Fruit fly (Drosophila melanogaster) whole organism, embryonic: ENCODE data around the gene CG6231.

Experiments
- ATbp ChIP-seq: fragments of 200-800 bp; sonication (Bioruptor generic); optimal IDR thresholded peaks from 2 replicates; lab custom pipeline; 2017; ENCODE audit warnings: missing biosample characterization, mild to moderate bottlenecking, missing genetic modification characterization, missing genetic modification reagents
- Awh ChIP-seq: fragments of 200-800 bp; sonication (Bioruptor generic); IDR thresholded peaks from 2 replicates; pipeline ENCODE4, ENCODE4 v1.3.6; 2022; ENCODE audit warnings: missing biosample characterization, missing genetic modification characterization
- Blimp-1 ChIP-seq: fragments of 200-800 bp; sonication (Bioruptor generic); optimal IDR thresholded peaks from 3 replicates; lab custom pipeline; 2018; ENCODE audit warnings: missing biosample characterization, missing genetic modification characterization, mild to moderate bottlenecking, moderate library complexity, missing genetic modification reagents
- CG10209 ChIP-seq: fragments of 200-800 bp; sonication (Bioruptor generic); optimal IDR thresholded peaks from 3 replicates; lab custom pipeline; 2017; ENCODE audit warnings: missing biosample characterization, mild to moderate bottlenecking, missing genetic modification characterization, missing genetic modification reagents
- CG10543 ChIP-seq: fragments of 200-800 bp; sonication (Bioruptor generic); optimal IDR thresholded peaks from 3 replicates; lab custom pipeline; 2017; ENCODE audit warnings: missing biosample characterization, mild to moderate bottlenecking, missing genetic modification characterization, moderate library complexity
- CG10959 ChIP-seq: fragments of 200-800 bp; sonication (Bioruptor generic); IDR thresholded peaks from 2 replicates; pipeline ENCODE4 v1.3.6; 2022; ENCODE audit warnings: missing biosample characterization, missing genetic modification characterization
- CG11456 ChIP-seq: fragments of 200-800 bp; sonication (Bioruptor generic); IDR thresholded peaks from 3 replicates; pipeline ENCODE4 v1.3.6; 2022; ENCODE audit warnings: missing biosample characterization, missing genetic modification characterization
- CG12071 ChIP-seq: fragments of 200-800 bp; sonication (Bioruptor generic); optimal IDR thresholded peaks from 3 replicates; lab custom pipeline; 2018; ENCODE audit warnings: missing biosample characterization, mild to moderate bottlenecking, missing genetic modification characterization
- CG12219 ChIP-seq: fragments of 200-800 bp; sonication (Bioruptor generic); optimal IDR thresholded peaks from 3 replicates; lab custom pipeline; 2018; ENCODE audit warnings: missing biosample characterization, mild to moderate bottlenecking, missing genetic modification characterization
- CG12769 ChIP-seq: fragments of 200-800 bp; sonication (Bioruptor generic); optimal IDR thresholded peaks from 2 replicates; lab custom pipeline; 2019; ENCODE audit warnings: missing biosample characterization, mild to moderate bottlenecking, missing genetic modification characterization, moderate library complexity
- CG13424 ChIP-seq: fragments of 200-800 bp; sonication (Bioruptor generic); optimal IDR thresholded peaks from 2 replicates; lab custom pipeline; 2019; ENCODE audit warnings: missing biosample characterization, mild to moderate bottlenecking, missing genetic modification characterization, moderate library complexity
- CG15514 ChIP-seq: fragments of 200-800 bp; sonication (Bioruptor generic); optimal IDR thresholded peaks from 3 replicates; lab custom pipeline; 2017; ENCODE audit warnings: missing biosample characterization, missing genetic modification characterization, mild to moderate bottlenecking, moderate library complexity, missing genetic modification reagents
- CG17359 ChIP-seq: fragments of 200-800 bp; sonication (Bioruptor generic); optimal IDR thresholded peaks from 3 replicates; lab custom pipeline; 2018; ENCODE audit warnings: missing biosample characterization, mild to moderate bottlenecking, missing genetic modification characterization, moderate library complexity
- CG2199 ChIP-seq: fragments of 200-800 bp; sonication (Bioruptor generic); IDR thresholded peaks from 3 replicates; pipeline ENCODE4 v1.3.6; 2022; ENCODE audit warnings: missing biosample characterization, missing genetic modification characterization
- CG2875 ChIP-seq: fragments of 200-800 bp; sonication (Bioruptor generic); optimal IDR thresholded peaks from 2 replicates; lab custom pipeline; 2017; ENCODE audit warnings: missing biosample characterization, mild to moderate bottlenecking, missing genetic modification characterization, missing genetic modification reagents
- CG30431 ChIP-seq: fragments of 200-800 bp; sonication (Bioruptor generic); optimal IDR thresholded peaks from 2 replicates; lab custom pipeline; 2017; ENCODE audit warnings: missing biosample characterization, missing genetic modification characterization
- CG34224 ChIP-seq: fragments of 200-800 bp; sonication (Bioruptor generic); IDR thresholded peaks from 3 replicates; pipeline ENCODE4 v1.3.6; 2022; ENCODE audit warnings: missing biosample characterization, missing genetic modification characterization; ENCODE audit not compliant: partially characterized antibody
- CG3726 ChIP-seq: fragments of 200-800 bp; sonication (Bioruptor generic); IDR thresholded peaks from 3 replicates; pipeline ENCODE4, ENCODE4 v1.3.6; 2022; ENCODE audit warnings: missing biosample characterization, missing genetic modification characterization
- CG4617 ChIP-seq: fragments of 200-800 bp; sonication (Bioruptor generic); optimal IDR thresholded peaks from 3 replicates; lab custom pipeline; 2016; ENCODE audit warnings: missing biosample characterization, missing genetic modification characterization, borderline replicate concordance
- CG5180 ChIP-seq: fragments of 200-800 bp; sonication (Bioruptor generic); optimal IDR thresholded peaks from 3 replicates; lab custom pipeline; 2017; ENCODE audit warnings: missing biosample characterization, missing genetic modification characterization, mild to moderate bottlenecking, moderate library complexity, missing genetic modification reagents
- CG6765 ChIP-seq: fragments of 200-800 bp; sonication (Bioruptor generic); optimal IDR thresholded peaks from 3 replicates; lab custom pipeline; 2017; ENCODE audit warnings: missing biosample characterization, mild to moderate bottlenecking, missing genetic modification characterization
- CG6813 ChIP-seq: fragments of 200-800 bp; sonication (Bioruptor generic); optimal IDR thresholded peaks from 2 replicates; lab custom pipeline; 2017; ENCODE audit warnings: missing biosample characterization, missing genetic modification characterization, mild to moderate bottlenecking, moderate library complexity, missing genetic modification reagents
- CG6854 ChIP-seq: fragments of 200-800 bp; sonication (Bioruptor generic); optimal IDR thresholded peaks from 3 replicates; lab custom pipeline; 2017; ENCODE audit warnings: missing biosample characterization, mild to moderate bottlenecking, missing genetic modification characterization
- CG8281 ChIP-seq: fragments of 200-800 bp; sonication (Bioruptor generic); optimal IDR thresholded peaks from 2 replicates; lab custom pipeline; 2018; ENCODE audit warnings: missing biosample characterization, mild to moderate bottlenecking, missing genetic modification characterization, moderate library complexity
- Doc2 ChIP-seq: fragments of 200-800 bp; sonication (Bioruptor generic); IDR thresholded peaks from 2 replicates; pipeline ENCODE4 v1.3.6; 2022; ENCODE audit warnings: missing biosample characterization, missing genetic modification characterization
- H2.0 ChIP-seq: fragments of 200-800 bp; sonication (Bioruptor generic); IDR thresholded peaks from 2 replicates; pipeline ENCODE4 v1.3.6; 2022; ENCODE audit warnings: missing biosample characterization, missing genetic modification characterization
- MTF-1 ChIP-seq: fragments of 200-800 bp; sonication (Bioruptor generic); optimal IDR thresholded peaks from 2 replicates; lab custom pipeline; 2018; ENCODE audit warnings: missing biosample characterization, mild to moderate bottlenecking, missing genetic modification characterization, borderline replicate concordance
- Med ChIP-seq: fragments of 200-800 bp; sonication (Bioruptor generic); peaks from one replicate; lab custom pipeline; 2016; ENCODE audit warnings: missing biosample characterization, missing genetic modification characterization, mild to moderate bottlenecking, inconsistent platforms, moderate library complexity
- Sox100B ChIP-seq: fragments of 200-800 bp; sonication (Bioruptor generic); optimal IDR thresholded peaks from 3 replicates; lab custom pipeline; 2018; ENCODE audit warnings: missing biosample characterization, mild to moderate bottlenecking, missing genetic modification characterization
- Sox102F ChIP-seq: fragments of 200-800 bp; sonication (Bioruptor generic); optimal IDR thresholded peaks from 2 replicates; lab custom pipeline; 2018; ENCODE audit warnings: missing biosample characterization, mild to moderate bottlenecking, missing genetic modification characterization, moderate library complexity
- ara ChIP-seq: fragments of 200-800 bp; sonication (Bioruptor generic); IDR thresholded peaks from 2 replicates; pipeline ENCODE4 v1.3.6; 2022; ENCODE audit warnings: missing biosample characterization, missing genetic modification characterization
- chinmo ChIP-seq: fragments of 200-800 bp; sonication (Bioruptor generic); IDR thresholded peaks from 4 replicates; pipeline ENCODE4 v1.3.6; 2022; ENCODE audit warnings: missing biosample characterization, missing genetic modification characterization; ENCODE audit not compliant: partially characterized antibody
- chn ChIP-seq: fragments of 200-800 bp; sonication (Bioruptor generic); optimal IDR thresholded peaks from 2 replicates; lab custom pipeline; 2016; ENCODE audit warnings: missing biosample characterization, missing genetic modification characterization
- cwo ChIP-seq: fragments of 200-800 bp; sonication (Bioruptor generic); optimal IDR thresholded peaks from 3 replicates; lab custom pipeline; 2017; ENCODE audit warnings: missing biosample characterization, missing genetic modification characterization, mild to moderate bottlenecking, moderate library complexity, missing genetic modification reagents
- dmrt99B ChIP-seq: fragments of 200-800 bp; sonication (Bioruptor generic); optimal IDR thresholded peaks from 2 replicates; lab custom pipeline; 2018; ENCODE audit warnings: missing biosample characterization, mild to moderate bottlenecking, missing genetic modification characterization, moderate library complexity
- eve ChIP-seq, 2 experiments: fragments of >200 bp; optimal IDR thresholded peaks; 2 replicates each; lab custom pipeline; 2017; ENCODE audit warnings: missing biosample characterization in 2 of 2, missing genetic modification characterization in 2 of 2
- fru ChIP-seq: fragments of >200 bp; optimal IDR thresholded peaks from 2 replicates; lab custom pipeline; 2017
- jumu ChIP-seq: fragments of 200-800 bp; sonication (Bioruptor generic); optimal IDR thresholded peaks from 3 replicates; lab custom pipeline; 2016; ENCODE audit warnings: missing biosample characterization, missing genetic modification characterization
- odd ChIP-seq: fragments of 200-800 bp; sonication (Bioruptor generic); optimal IDR thresholded peaks from 2 replicates; lab custom pipeline; 2017; ENCODE audit warnings: missing biosample characterization, mild to moderate bottlenecking, missing genetic modification characterization
- pan ChIP-seq, 4 experiments: fragments of >200 bp in 3 of 4; fragments of 200-800 bp in 1 of 4; sonication (Bioruptor generic) in 1 of 4; optimal IDR thresholded peaks in 3 of 4; IDR thresholded peaks in 1 of 4; 2 replicates each; pipeline versions ENCODE4 v1.3.6 to Lab custom; 2017 to 2022; ENCODE audit warnings: missing biosample characterization in 2 of 4, missing genetic modification characterization in 2 of 4, mixed read lengths in 1 of 4
- pzg ChIP-seq: fragments of 200-800 bp; sonication (Bioruptor generic); optimal IDR thresholded peaks from 3 replicates; lab custom pipeline; 2018; ENCODE audit warnings: missing biosample characterization, mild to moderate bottlenecking, missing genetic modification characterization, moderate library complexity
- salm ChIP-seq: fragments of 200-800 bp; sonication (Bioruptor generic); optimal IDR thresholded peaks from 2 replicates; lab custom pipeline; 2018; ENCODE audit warnings: missing biosample characterization, mild to moderate bottlenecking, missing genetic modification characterization
- schlank ChIP-seq: fragments of 200-800 bp; sonication (Bioruptor generic); optimal IDR thresholded peaks from 2 replicates; lab custom pipeline; 2018; ENCODE audit warnings: missing biosample characterization, mild to moderate bottlenecking, missing genetic modification characterization
- scrt ChIP-seq: fragments of 200-800 bp; sonication (Bioruptor generic); optimal IDR thresholded peaks from 2 replicates; lab custom pipeline; 2018; ENCODE audit warnings: missing biosample characterization, mild to moderate bottlenecking, missing genetic modification characterization, moderate library complexity
- seq ChIP-seq: fragments of 200-800 bp; sonication (Bioruptor generic); IDR thresholded peaks from 2 replicates; pipeline ENCODE4 v1.3.6; 2022; ENCODE audit warnings: missing biosample characterization, missing genetic modification characterization
- shn ChIP-seq: fragments of 200-800 bp; sonication (Bioruptor generic); optimal IDR thresholded peaks from 3 replicates; lab custom pipeline; 2016; ENCODE audit warnings: missing biosample characterization, missing genetic modification characterization

The CG6231 gene

DNA sequence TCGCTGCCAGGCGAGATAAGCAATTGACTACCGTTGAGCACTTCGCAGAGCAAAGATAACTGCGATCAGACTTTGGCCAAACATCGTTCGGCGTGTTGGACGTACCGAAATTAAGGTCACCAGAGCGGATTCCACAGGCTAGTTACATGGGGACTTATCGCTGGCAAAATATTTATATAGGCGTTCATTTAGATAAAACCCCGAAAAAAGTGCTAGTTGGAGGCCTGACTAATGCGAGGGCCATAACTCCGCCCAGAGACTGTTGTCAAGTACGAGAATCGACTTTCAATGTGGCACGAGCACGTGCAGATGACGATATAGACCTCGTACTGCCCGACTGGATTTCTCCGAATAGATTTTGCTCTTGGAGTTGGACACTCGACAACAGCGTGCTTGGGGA, 12.6 kb downstream of the CG6231 start (continued):
- TF ChIP-seq seq: 0 out of 2 replicates have a peak, but pooled peaks have one; percentile 26

DNA sequence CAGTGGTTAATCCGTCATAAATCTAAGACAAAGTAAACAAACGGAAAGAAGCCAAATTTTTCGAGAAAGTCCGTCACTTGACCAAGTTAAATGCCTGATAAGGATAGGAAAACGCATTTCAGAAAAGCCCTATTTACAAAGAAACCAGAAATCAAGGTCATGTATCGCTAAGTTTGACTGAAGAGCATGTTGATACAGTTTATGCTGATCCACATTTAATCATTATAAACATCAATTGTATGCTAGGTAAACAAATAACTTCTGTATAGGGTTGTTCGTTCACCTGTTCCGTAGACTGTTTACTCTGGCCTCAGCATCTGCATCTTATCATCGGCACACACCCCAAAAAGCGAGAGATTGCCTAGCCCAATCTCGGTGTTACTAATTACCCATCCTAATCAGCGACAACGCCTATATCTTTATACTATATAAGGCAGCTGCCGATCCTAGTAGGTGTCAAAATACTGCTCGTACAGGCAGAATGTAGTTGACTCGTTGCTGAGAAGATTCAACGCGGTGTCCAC, 19.5 kb downstream of the CG6231 start, which contains the start of gene CG16727:
Gene CG16727, plus strand, starts transcription at position 474 of the 524 bp plus-strand sequence.
- TF ChIP-seq CG10543 (GFP tag; lab: Kevin White, UChicago): peak; percentile 54
- TF ChIP-seq CG6813 (GFP tag; lab: Kevin White, UChicago): peak; percentile 31
- TF ChIP-seq ara (GFP tag; lab: Robert Waterston, UW): no peak
- TF ChIP-seq pzg (GFP tag; lab: Kevin White, UChicago): no peak
- TF ChIP-seq schlank (tag; lab: Kevin White, UChicago): peak; percentile 40
- TF ChIP-seq CG12769 (tag; lab: Kevin White, UChicago): peak; percentile 4
- peak; percentile 36 for TF ChIP-seq scrt (GFP tag; lab: Kevin White, UChicago)
- TF ChIP-seq CG6765 (GFP tag; lab: Kevin White, UChicago): no peak
- TF ChIP-seq Sox100B (GFP tag; lab: Kevin White, UChicago): peak; percentile 39
- no peak for TF ChIP-seq CG2199 (GFP tag; lab: Robert Waterston, UW)
- TF ChIP-seq CG17359: peak; percentile 36
- TF ChIP-seq cwo (GFP tag; lab: Kevin White, UChicago): peak; percentile 15
- peak; percentile 16 for TF ChIP-seq CG12219 (GFP tag; lab: Kevin White, UChicago)
- TF ChIP-seq dmrt99B (tag; lab: Kevin White, UChicago): peak; percentile 26
- peak; percentile 35 for TF ChIP-seq odd
- TF ChIP-seq pan (optimal IDR thresholded peaks at IDR 0.05; lab: Kevin White, UChicago): no peak
- no peak for TF ChIP-seq pan (GFP tag; optimal IDR thresholded peaks at IDR 0.05 in 1 of 2, IDR thresholded peaks at IDR 0.05 in 1 of 2)
- peak; percentile 47 for TF ChIP-seq Med (GFP tag; lab: Kevin White, UChicago)
- peak; percentile 49 for TF ChIP-seq CG15514 (GFP tag; lab: Kevin White, UChicago)
- peak; percentile 57 for TF ChIP-seq ATbp (GFP tag; lab: Kevin White, UChicago)
- peak; percentile 6 for TF ChIP-seq salm (tag; lab: Kevin White, UChicago)
- TF ChIP-seq Blimp-1 (GFP tag; lab: Kevin White, UChicago): peak; percentile 21
- no peak for TF ChIP-seq Doc2
- peak; percentile 41 for TF ChIP-seq CG12071 (GFP tag; lab: Kevin White, UChicago)
- TF ChIP-seq Awh (GFP tag; lab: Robert Waterston, UW): no peak
- TF ChIP-seq eve (GFP tag; optimal IDR thresholded peaks at IDR 0.05; lab: Kevin White, UChicago): no peak
- TF ChIP-seq CG5180: peak; percentile 33
- TF ChIP-seq CG34224: no peak
- TF ChIP-seq shn (GFP tag; lab: Kevin White, UChicago): no peak
- TF ChIP-seq chn: no peak
- peak; percentile 36 for TF ChIP-seq CG6854
- TF ChIP-seq Sox102F (GFP tag; lab: Kevin White, UChicago): no peak
- peak; percentile 18 for TF ChIP-seq CG2875 (GFP tag; lab: Kevin White, UChicago)
- no peak for TF ChIP-seq jumu (GFP tag; lab: Kevin White, UChicago)
- no peak for TF ChIP-seq H2.0 (GFP tag; lab: Robert Waterston, UW)
- TF ChIP-seq CG30431: no peak
- TF ChIP-seq chinmo: no peak
- 0 out of 3 replicates have a peak, but pooled peaks have one; percentile 20 for TF ChIP-seq CG3726 (GFP tag; lab: Robert Waterston, UW)
- TF ChIP-seq CG10209 (GFP tag; lab: Kevin White, UChicago): peak; percentile 22
- 0 out of 2 replicates have a peak, but pooled peaks have one; percentile 10 for TF ChIP-seq seq
- TF ChIP-seq CG13424 (tag; lab: Kevin White, UChicago): peak; percentile 38
- TF ChIP-seq CG10959 (GFP tag; lab: Robert Waterston, UW): no peak
- TF ChIP-seq MTF-1 (GFP tag; lab: Kevin White, UChicago): no peak
- TF ChIP-seq CG4617: no peak
- TF ChIP-seq CG11456 (GFP tag; lab: Robert Waterston, UW): no peak
- no peak for TF ChIP-seq CG8281 (tag; lab: Kevin White, UChicago)
- TF ChIP-seq fru (lab: Kevin White, UChicago): no peak
